Fruit fly (Drosophila melanogaster): ENCODE measurements around the gene Ent1.

Gene Ent1

DNA sequence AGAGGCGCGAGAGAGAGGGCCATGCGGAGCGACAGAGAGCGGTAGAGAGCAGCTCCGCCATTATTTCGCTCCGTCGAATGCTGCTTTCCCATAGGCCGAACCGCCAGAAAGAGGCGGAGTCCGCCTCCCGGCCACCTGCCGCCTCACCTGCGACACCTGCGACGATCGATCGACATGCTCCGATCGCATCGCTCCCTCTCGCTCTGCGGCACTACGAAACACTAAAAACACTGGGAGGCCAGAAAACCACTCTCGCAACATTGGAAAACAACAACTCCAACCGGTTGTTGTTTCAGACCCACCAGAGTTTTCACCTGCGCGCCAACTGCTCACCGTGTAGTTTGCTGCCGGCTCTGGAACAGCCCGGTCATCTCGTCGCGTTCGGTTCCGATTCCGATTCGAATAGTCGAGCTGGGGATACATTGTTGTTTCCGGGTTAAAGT, 20.1 kb upstream of the Ent1 start, which contains the start of gene al (continued):
- no peak for TF ChIP-seq lilli (GFP tag; optimal IDR thresholded peaks at IDR 0.05)
- TF ChIP-seq gro (GFP tag; optimal IDR thresholded peaks at IDR 0.05): no peak
- no peak for TF ChIP-seq Hr51 (GFP tag; optimal IDR thresholded peaks at IDR 0.05)
- no peak for TF ChIP-seq CG1233 (GFP tag; optimal IDR thresholded peaks at IDR 0.05)
- no peak for TF ChIP-seq CG32772 (GFP tag; IDR thresholded peaks at IDR 0.05)
- no peak for TF ChIP-seq CG9817 (tag; optimal IDR thresholded peaks at IDR 0.05)
- no peak for TF ChIP-seq Oaz (GFP tag; IDR thresholded peaks at IDR 0.05)
- TF ChIP-seq oc (tag; optimal IDR thresholded peaks at IDR 0.05): peak; percentile 18
- no peak for TF ChIP-seq CG17829 (tag; optimal IDR thresholded peaks at IDR 0.05)
- no peak for TF ChIP-seq B-H2 (GFP tag; optimal IDR thresholded peaks at IDR 0.05)
- TF ChIP-seq dan (GFP tag; IDR thresholded peaks at IDR 0.05): no peak
- no peak for TF ChIP-seq CTCF (GFP tag; optimal IDR thresholded peaks at IDR 0.05)
- TF ChIP-seq zfh2 (GFP tag; optimal IDR thresholded peaks at IDR 0.05): no peak
- TF ChIP-seq stc (GFP tag; IDR thresholded peaks at IDR 0.05): no peak
- no peak for TF ChIP-seq D (optimal IDR thresholded peaks at IDR 0.05)
- no peak for TF ChIP-seq D (GFP tag; optimal IDR thresholded peaks at IDR 0.05)
- TF ChIP-seq crc (GFP tag; optimal IDR thresholded peaks at IDR 0.05): no peak
- no peak for TF ChIP-seq wdn (GFP tag; IDR thresholded peaks at IDR 0.05)
- peak; percentile 95 for TF ChIP-seq crol (GFP tag; IDR thresholded peaks at IDR 0.05)
- TF ChIP-seq vfl (GFP tag; optimal IDR thresholded peaks at IDR 0.05): no peak
- no peak for TF ChIP-seq chif (GFP tag; optimal IDR thresholded peaks at IDR 0.05)
- TF ChIP-seq CG3163 (GFP tag; optimal IDR thresholded peaks at IDR 0.05): no peak
- TF ChIP-seq sens (GFP tag): peak; percentile 12
- no peak for TF ChIP-seq D19B (GFP tag; optimal IDR thresholded peaks at IDR 0.05)
- TF ChIP-seq CG17912 (GFP tag; optimal IDR thresholded peaks at IDR 0.05): no peak
- TF ChIP-seq Dbx (GFP tag; IDR thresholded peaks at IDR 0.05): no peak
- no peak for TF ChIP-seq exex (tag; optimal IDR thresholded peaks at IDR 0.05)
- no peak for TF ChIP-seq dmrt99B (tag; optimal IDR thresholded peaks at IDR 0.05)
- no peak for TF ChIP-seq HmgZ (tag; optimal IDR thresholded peaks at IDR 0.05)
- TF ChIP-seq CG3065 (GFP tag; optimal IDR thresholded peaks at IDR 0.05): no peak
- TF ChIP-seq Abd-B (GFP tag; optimal IDR thresholded peaks at IDR 0.05): no peak
- no peak for TF ChIP-seq grau (tag; optimal IDR thresholded peaks at IDR 0.05)
- TF ChIP-seq CG42726 (GFP tag; IDR thresholded peaks at IDR 0.05; ENCODE audit: partially characterized antibody): 0 out of 2 replicates have a peak, but pooled peaks have one; percentile 12
- TF ChIP-seq phol (tag; optimal IDR thresholded peaks at IDR 0.05): no peak
- peak; percentile 61 for TF ChIP-seq grn (GFP tag; optimal IDR thresholded peaks at IDR 0.05)
- TF ChIP-seq maf-S (GFP tag; optimal IDR thresholded peaks at IDR 0.05): no peak
- TF ChIP-seq CG11085 (GFP tag; IDR thresholded peaks at IDR 0.05): no peak
- TF ChIP-seq ato (GFP tag; IDR thresholded peaks at IDR 0.05; ENCODE audit: partially characterized antibody): no peak
- TF ChIP-seq CG6654 (GFP tag; optimal IDR thresholded peaks at IDR 0.05): no peak
- peak; percentile 49 for TF ChIP-seq CG10543 (GFP tag; optimal IDR thresholded peaks at IDR 0.05)
- TF ChIP-seq CG13424 (tag; optimal IDR thresholded peaks at IDR 0.05): no peak
- TF ChIP-seq mld (GFP tag; IDR thresholded peaks at IDR 0.05; ENCODE audit: partially characterized antibody): no peak
- TF ChIP-seq dm (GFP tag; optimal IDR thresholded peaks at IDR 0.05): no peak
- peak; percentile 39 for TF ChIP-seq CoRest (tag; optimal IDR thresholded peaks at IDR 0.05)
- 0 out of 3 replicates have a peak, but pooled peaks have one; percentile 20 for TF ChIP-seq HLH4C (GFP tag; IDR thresholded peaks at IDR 0.05; ENCODE audit: partially characterized antibody)
- peak; percentile 1 for TF ChIP-seq ftz-f1 (GFP tag; optimal IDR thresholded peaks at IDR 0.05)
- no peak for TF ChIP-seq Lhr (GFP tag; optimal IDR thresholded peaks at IDR 0.05)
- no peak for TF ChIP-seq eve (GFP tag; optimal IDR thresholded peaks at IDR 0.05)
- no peak for TF ChIP-seq C15 (GFP tag; IDR thresholded peaks at IDR 0.05)
- TF ChIP-seq pan (optimal IDR thresholded peaks at IDR 0.05): no peak
- TF ChIP-seq pan (GFP tag; optimal IDR thresholded peaks at IDR 0.05 in 1 of 2, IDR thresholded peaks at IDR 0.05 in 1 of 2): peak in 1 of 2 experiments; percentile 12
- no peak for TF ChIP-seq CG2875 (GFP tag; optimal IDR thresholded peaks at IDR 0.05)

All from whole organism, embryonic.